Worm (Caenorhabditis elegans) whole organism, young adult: Measurements from ENCODE around the gene T07F12.4.

Experiments used
- F49E8.2 ChIP-seq: sonication (generic microtip); optimal IDR thresholded peaks from 3 replicates; lab custom pipeline; 2017; ENCODE audit warnings: missing genetic modification characterization, mild to moderate bottlenecking, missing compliant biosample characterization, antibody characterized with exemption, moderate library complexity; ENCODE audit not compliant: insufficient read depth
- ama-1 ChIP-seq, 3 experiments: fragments of 150-350 bp in 1 of 3; sonication (generic microtip) in 2 of 3; optimal IDR thresholded peaks; 2 replicates each; lab custom pipeline; 2014 to 2018; ENCODE audit warnings: missing biosample characterization in 2 of 3, missing genetic modification characterization in 2 of 3, missing genetic modification reagents in 2 of 3
- ceh-79 ChIP-seq: sonication (generic microtip); optimal IDR thresholded peaks from 2 replicates; lab custom pipeline; 2017; ENCODE audit warnings: mild to moderate bottlenecking, missing genetic modification characterization, missing compliant biosample characterization
- die-1 ChIP-seq: sonication (generic microtip); optimal IDR thresholded peaks from 2 replicates; lab custom pipeline; 2016; ENCODE audit warnings: missing genotype, mild to moderate bottlenecking, missing genetic modification characterization, missing compliant biosample characterization
- egl-18 ChIP-seq: fragments of 200-800 bp; sonication (Bioruptor generic); IDR thresholded peaks from 2 replicates; pipeline ENCODE4 v1.3.6; 2022; ENCODE audit warnings: missing genetic modification reagents, missing genetic modification characterization, missing compliant biosample characterization
- nfya-1 ChIP-seq: sonication (generic microtip); optimal IDR thresholded peaks from 2 replicates; lab custom pipeline; 2017; ENCODE audit warnings: antibody characterized with exemption, missing compliant biosample characterization, missing genetic modification characterization, borderline replicate concordance; ENCODE audit not compliant: insufficient read depth
- pbrm-1 ChIP-seq: fragments of 200-800 bp; sonication (Bioruptor generic); IDR thresholded peaks from 2 replicates; pipeline ENCODE4 v1.3.6; 2022; ENCODE audit warnings: missing genetic modification reagents, missing genetic modification characterization, missing compliant biosample characterization
- rcor-1 ChIP-seq: fragments of 200-800 bp; sonication (Bioruptor generic); IDR thresholded peaks from 2 replicates; pipeline ENCODE4 v1.3.6; 2022; ENCODE audit warnings: missing genetic modification reagents, missing genetic modification characterization, missing compliant biosample characterization
- tbp1 ChIP-seq: fragments of 200-800 bp; sonication (Bioruptor generic); optimal IDR thresholded peaks from 2 replicates; lab custom pipeline; 2018; ENCODE audit warnings: mild to moderate bottlenecking, missing genetic modification characterization, missing compliant biosample characterization
- tbx-9 ChIP-seq: sonication (generic microtip); optimal IDR thresholded peaks from 2 replicates; lab custom pipeline; 2016; ENCODE audit warnings: borderline replicate concordance, missing genetic modification characterization, inconsistent platforms, missing compliant biosample characterization
- unc-62 ChIP-seq: fragments of 150-350 bp; optimal IDR thresholded peaks from 2 replicates; lab custom pipeline; 2014; ENCODE audit warnings: missing biosample characterization, missing genetic modification reagents, missing genetic modification characterization
- zim-3 ChIP-seq: sonication (generic microtip); optimal IDR thresholded peaks from 2 replicates; lab custom pipeline; 2017; ENCODE audit warnings: mild to moderate bottlenecking, missing genetic modification characterization, moderate library complexity, missing compliant biosample characterization

DNA sequence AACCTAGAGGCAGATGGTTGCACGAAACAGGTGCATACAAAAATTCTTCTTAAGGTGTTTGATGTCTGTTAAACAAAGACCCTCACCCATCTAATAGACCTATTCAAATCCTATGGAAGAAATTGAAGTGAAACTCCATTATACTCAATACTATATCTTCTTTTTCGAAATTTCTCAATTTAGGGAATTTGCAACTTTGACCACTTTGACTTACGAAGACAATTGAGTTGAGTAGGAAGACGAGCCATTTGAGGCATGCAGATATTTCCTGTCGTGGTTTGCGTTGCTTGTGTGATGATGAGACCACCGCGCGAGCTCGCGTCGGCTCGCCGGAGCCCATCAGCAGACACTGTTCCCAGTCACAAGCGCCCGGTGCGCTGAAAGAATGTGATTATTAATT lies 29.9 kb downstream of the T07F12.4 start:
- TF ChIP-seq zim-3 (no peak), ceh-79 (tag; lab: Kevin White, UChicago) (no peak), ama-1 (optimal IDR thresholded peaks at IDR 0.05; lab: Kevin White, UChicago) (no peak), ama-1 (GFP tag; optimal IDR thresholded peaks at IDR 0.05; lab: Kevin White, UChicago) (no peak), F49E8.2 (tag; lab: Kevin White, UChicago) (no peak), unc-62 (GFP tag; lab: Kevin White, UChicago) (no peak), tbx-9 (tag; lab: Kevin White, UChicago) (no peak), rcor-1 (GFP tag; lab: Robert Waterston, UW) (no peak), tbp1 (GFP tag; lab: Kevin White, UChicago) (no peak), egl-18 (GFP tag; lab: Robert Waterston, UW) (no peak), nfya-1 (tag; lab: Kevin White, UChicago) (no peak), pbrm-1 (GFP tag; lab: Robert Waterston, UW) (no peak), die-1 (no peak)
